Worm (Caenorhabditis elegans): ENCODE data around the gene lgc-36.
A peak's percentile ranks its signal among the peaks of the same experiment; 100 is the strongest.

lgc-36 gene

DNA sequence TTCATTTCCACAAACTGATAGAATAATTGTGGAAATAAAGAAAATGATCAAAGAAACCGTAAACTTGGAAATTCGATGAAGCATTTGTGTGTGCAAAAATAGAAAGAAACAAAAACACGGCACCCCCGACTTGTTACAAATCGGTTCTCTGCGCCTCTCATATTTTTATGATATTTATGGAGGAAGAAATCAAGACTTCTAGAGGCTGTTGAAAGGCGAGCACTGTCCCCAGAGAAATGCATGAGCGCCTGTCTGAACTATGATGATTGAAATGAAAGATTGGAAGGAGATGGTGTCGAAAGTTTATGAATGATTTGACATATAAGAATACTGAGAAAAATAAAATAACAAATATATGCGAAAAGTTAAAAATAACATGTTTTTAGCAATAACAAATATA is at the start of gene lgc-36:
Gene lgc-36, minus strand, starts transcription at position 101 of the 400 bp plus-strand sequence.
- no peak for TF ChIP-seq zip-5 (tag; optimal IDR thresholded peaks at IDR 0.05)
- no peak for TF ChIP-seq hlh-6 (tag; optimal IDR thresholded peaks at IDR 0.05)
- no peak for TF ChIP-seq pat-9 (tag; optimal IDR thresholded peaks at IDR 0.05)
- no peak for TF ChIP-seq ahr-1 (tag; optimal IDR thresholded peaks at IDR 0.05)
- no peak for TF ChIP-seq mec-3 (tag; optimal IDR thresholded peaks at IDR 0.05; ENCODE audit: borderline replicate concordance)
- no peak for TF ChIP-seq ceh-2 (tag; optimal IDR thresholded peaks at IDR 0.05)
- no peak for TF ChIP-seq ceh-14 (tag; optimal IDR thresholded peaks at IDR 0.05)
- no peak for TF ChIP-seq dve-1 (tag; optimal IDR thresholded peaks at IDR 0.05)
- no peak for TF ChIP-seq C38D4.7 (GFP tag; optimal IDR thresholded peaks at IDR 0.05)
- no peak for TF ChIP-seq ttx-3 (tag; optimal IDR thresholded peaks at IDR 0.05)
- no peak for TF ChIP-seq elt-4 (tag; optimal IDR thresholded peaks at IDR 0.05)
- no peak for TF ChIP-seq ets-4 (tag; optimal IDR thresholded peaks at IDR 0.05)
- TF ChIP-seq tbx-2 (tag; optimal IDR thresholded peaks at IDR 0.05), result no peak
- TF ChIP-seq eyg-1 (tag; optimal IDR thresholded peaks at IDR 0.05), result no peak
- no peak for TF ChIP-seq che-1 (tag; optimal IDR thresholded peaks at IDR 0.05)
- TF ChIP-seq T23F11.4 (GFP tag; optimal IDR thresholded peaks at IDR 0.05), result no peak

DNA sequence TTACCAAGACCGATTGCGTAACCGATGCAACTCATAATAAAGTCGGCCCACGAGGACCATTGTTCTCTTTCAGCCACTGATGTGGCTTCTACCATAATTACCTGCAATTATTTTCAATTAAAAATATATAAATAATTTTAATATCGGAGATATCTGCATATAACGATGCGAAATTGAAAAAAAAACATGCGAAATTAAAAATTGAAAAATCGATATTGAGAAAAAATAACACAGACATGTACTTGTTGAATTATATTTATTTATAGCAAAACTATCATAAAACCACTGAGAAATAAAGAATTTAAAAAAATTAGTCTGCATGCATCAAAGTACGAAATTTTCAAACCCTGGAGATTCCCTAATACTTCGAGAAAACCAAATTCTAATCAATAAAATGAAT is 49.5 kb upstream of the lgc-36 start, which contains the start of gene snf-11:
Gene snf-11, minus strand, starts transcription at position 101 of the 400 bp plus-strand sequence.
- no peak for TF ChIP-seq F13H6.1 (tag; optimal IDR thresholded peaks at IDR 0.05)
- no peak for TF ChIP-seq tbx-2 (tag; optimal IDR thresholded peaks at IDR 0.05)

ce11 chrV:11307781-11308180 is 49.0 kb upstream of the lgc-36 start:
- TF ChIP-seq K09A11.1 (tag; optimal IDR thresholded peaks at IDR 0.05; ENCODE audit: insufficient read depth) (no peak), ceh-18 (tag; optimal IDR thresholded peaks at IDR 0.05) (peak; percentile 83), unc-55 (GFP tag; optimal IDR thresholded peaks at IDR 0.05) (peak; percentile 95), Y22D7AL.16 (tag; optimal IDR thresholded peaks at IDR 0.05) (no peak), dve-1 (tag; optimal IDR thresholded peaks at IDR 0.05) (no peak), nfya-1 (tag; optimal IDR thresholded peaks at IDR 0.05) (peak; percentile 6), F13H6.1 (tag; optimal IDR thresholded peaks at IDR 0.05) (no peak), rnt-1 (tag; optimal IDR thresholded peaks at IDR 0.05) (peak; percentile 75)

ce11 chrV:11304879-11305278 is 46.1 kb upstream of the lgc-36 start, which contains the start of gene srh-45:
Gene srh-45, minus strand, starts transcription at chrV:11304979.
- TF ChIP-seq hlh-8 (tag; optimal IDR thresholded peaks at IDR 0.05), result no peak
- TF ChIP-seq ceh-22 (tag; optimal IDR thresholded peaks at IDR 0.05), result no peak
- TF ChIP-seq che-1 (tag; optimal IDR thresholded peaks at IDR 0.05), result no peak
- no peak for TF ChIP-seq ceh-2 (tag; optimal IDR thresholded peaks at IDR 0.05)
- TF ChIP-seq elt-2 (tag; optimal IDR thresholded peaks at IDR 0.05), result no peak
- no peak for TF ChIP-seq odd-2 (tag; optimal IDR thresholded peaks at IDR 0.05)
- no peak for TF ChIP-seq ama-1 (optimal IDR thresholded peaks at IDR 0.05)
- TF ChIP-seq madf-2 (tag; optimal IDR thresholded peaks at IDR 0.05), result no peak
- TF ChIP-seq ceh-34 (tag; optimal IDR thresholded peaks at IDR 0.05), result no peak
- TF ChIP-seq F13H6.1 (tag; optimal IDR thresholded peaks at IDR 0.05), result no peak
- no peak for TF ChIP-seq ceh-30 (tag; optimal IDR thresholded peaks at IDR 0.05)
- no peak for TF ChIP-seq C08G9.2 (tag; optimal IDR thresholded peaks at IDR 0.05)
- TF ChIP-seq ceh-24 (tag; optimal IDR thresholded peaks at IDR 0.05), result no peak
- TF ChIP-seq fkh-6 (tag; optimal IDR thresholded peaks at IDR 0.05), result no peak
- TF ChIP-seq ref-2 (tag; optimal IDR thresholded peaks at IDR 0.05), result no peak
- TF ChIP-seq fkh-10 (GFP tag; optimal IDR thresholded peaks at IDR 0.05), result no peak
- TF ChIP-seq rnt-1 (tag; optimal IDR thresholded peaks at IDR 0.05), result no peak
- TF ChIP-seq tbx-7 (tag; optimal IDR thresholded peaks at IDR 0.05), result no peak
- TF ChIP-seq gmeb-2 (tag; optimal IDR thresholded peaks at IDR 0.05), result no peak
